Worm (Caenorhabditis elegans) whole organism, L4 larva: Measurements from ENCODE around the gene F20A1.2.

Source experiments
- ces-1 ChIP-seq: fragments of 150-350 bp; sonication (generic microtip); optimal IDR thresholded peaks from 4 replicates; lab custom pipeline; 2014; ENCODE audit warnings: missing biosample characterization, missing genetic modification reagents, missing genetic modification characterization
- gei-8 ChIP-seq: fragments of 200-800 bp; sonication (Bioruptor generic); optimal IDR thresholded peaks from 2 replicates; lab custom pipeline; 2018; ENCODE audit warnings: mild to moderate bottlenecking, missing genetic modification characterization, missing compliant biosample characterization
- jun-1 ChIP-seq: fragments of 150-350 bp; optimal IDR thresholded peaks from 2 replicates; lab custom pipeline; 2014; ENCODE audit warnings: missing biosample characterization, missing genetic modification reagents, missing genetic modification characterization
- lin-29 ChIP-seq: fragments of 200-800 bp; sonication (Bioruptor generic); IDR thresholded peaks from 2 replicates; pipeline ENCODE4 v1.3.6; 2022; ENCODE audit warnings: missing genetic modification reagents, missing genetic modification characterization, missing compliant biosample characterization
- madf-9 ChIP-seq: fragments of 200-800 bp; sonication (Bioruptor generic); conservative IDR thresholded peaks from 2 replicates; pipeline ENCODE4 v1.3.6; 2022; ENCODE audit warnings: missing genetic modification reagents, missing genetic modification characterization, missing compliant biosample characterization
- nhr-11 ChIP-seq: fragments of 150-350 bp; optimal IDR thresholded peaks from 2 replicates; lab custom pipeline; 2014; ENCODE audit warnings: missing biosample characterization, missing genetic modification characterization
- nhr-237 ChIP-seq: sonication (generic microtip); optimal IDR thresholded peaks from 2 replicates; lab custom pipeline; 2017; ENCODE audit warnings: missing biosample characterization, missing genetic modification characterization
- nhr-77 ChIP-seq: fragments of 150-350 bp; optimal IDR thresholded peaks from 2 replicates; lab custom pipeline; 2014; ENCODE audit warnings: missing biosample characterization, missing genetic modification characterization
- pha-4 ChIP-seq, 2 experiments: fragments of 150-350 bp in 1 of 2; fragments of 200-800 bp in 1 of 2; sonication (Bioruptor generic) in 1 of 2; IDR thresholded peaks in 1 of 2; optimal IDR thresholded peaks in 1 of 2; 2 replicates each; pipeline versions ENCODE4 v1.3.6 to Lab custom; 2014 to 2022; ENCODE audit warnings: missing genetic modification characterization in 2 of 2, missing genetic modification reagents in 2 of 2, missing biosample characterization in 1 of 2, missing compliant biosample characterization in 1 of 2
- skn-1 ChIP-seq: fragments of 150-350 bp; optimal IDR thresholded peaks from 2 replicates; lab custom pipeline; 2014; ENCODE audit warnings: missing biosample characterization, missing genetic modification characterization
- spr-3 ChIP-seq: fragments of 200-800 bp; sonication (Bioruptor generic); optimal IDR thresholded peaks from 2 replicates; lab custom pipeline; 2018; ENCODE audit warnings: mild to moderate bottlenecking, missing genetic modification characterization, missing compliant biosample characterization
- unc-62 ChIP-seq, 3 experiments: fragments of 150-350 bp in 1 of 3; sonication (generic microtip); optimal IDR thresholded peaks in 2 of 3; peaks in 1 of 3; 1 replicate in 1 of 3; 2 replicates in 2 of 3; lab custom pipeline; 2014 to 2017; ENCODE audit warnings: missing biosample characterization in 3 of 3, missing genetic modification characterization in 3 of 3, missing genetic modification reagents in 3 of 3, missing genotype in 1 of 3

DNA sequence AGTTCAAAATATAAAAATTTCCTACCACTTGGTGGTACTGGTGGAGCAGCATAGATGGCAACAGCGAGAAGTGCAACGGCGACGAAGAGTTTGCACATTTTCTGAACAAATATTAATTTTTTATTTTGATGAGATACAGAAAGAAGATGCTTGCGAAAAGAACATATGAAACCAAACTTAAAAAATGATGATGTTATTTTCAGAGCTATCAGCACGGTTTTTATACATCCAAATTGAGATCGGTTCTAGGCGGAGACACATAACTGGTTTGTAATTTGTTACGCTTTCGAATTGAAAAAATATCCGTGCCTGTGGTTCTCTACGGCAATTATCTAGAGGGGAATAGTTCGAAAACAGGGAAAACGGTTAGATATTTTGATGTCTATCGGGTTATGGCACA is 7.0 kb downstream of the F20A1.2 start, which contains the start of gene txt-17:
- no peak for TF ChIP-seq skn-1 (tag; lab: Kevin White, UChicago)
- no peak for TF ChIP-seq nhr-77 (tag; lab: Kevin White, UChicago)
- TF ChIP-seq ces-1 = no peak
- no peak for TF ChIP-seq unc-62 (GFP tag; optimal IDR thresholded peaks at IDR 0.05 in 1 of 2; lab: Kevin White, UChicago)
- no peak for TF ChIP-seq unc-62 (tag; optimal IDR thresholded peaks at IDR 0.05; lab: Kevin White, UChicago)
- no peak for TF ChIP-seq lin-29 (GFP tag; lab: Robert Waterston, UW)
- no peak for TF ChIP-seq jun-1
- no peak for TF ChIP-seq gei-8
- TF ChIP-seq nhr-11 (tag; lab: Kevin White, UChicago) = no peak
- TF ChIP-seq madf-9 = no peak
- TF ChIP-seq pha-4 (GFP tag; IDR thresholded peaks at IDR 0.05; lab: Robert Waterston, UW) = no peak
- TF ChIP-seq pha-4 (tag; optimal IDR thresholded peaks at IDR 0.05; lab: Kevin White, UChicago) = no peak
- no peak for TF ChIP-seq spr-3 (GFP tag; lab: Kevin White, UChicago)
- no peak for TF ChIP-seq nhr-237 (tag; lab: Kevin White, UChicago)
